Fruit fly (Drosophila melanogaster): ENCODE data around the gene CG17329.

CG17329 gene

DNA sequence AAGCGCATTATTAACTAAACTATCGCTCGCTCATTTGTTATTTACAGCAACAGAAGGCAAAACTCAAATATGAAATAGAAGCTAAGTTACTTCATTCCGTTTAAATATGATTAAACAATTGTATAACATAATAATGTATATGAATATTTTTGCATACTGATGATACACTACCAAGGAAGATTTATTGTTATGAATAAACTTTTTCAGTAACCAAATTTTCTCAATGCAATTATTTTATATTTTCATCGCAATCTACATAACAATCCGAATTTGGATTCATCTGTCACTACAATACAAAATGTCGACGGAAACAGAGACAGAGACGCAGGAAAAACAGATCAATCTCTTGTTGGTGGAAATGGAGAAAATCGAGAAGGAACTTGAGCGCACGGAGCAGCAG is at the start of gene CG17329:
Gene CG17329 (plus strand): TSS at position 301 of the 400 bp plus-strand sequence.
- TF ChIP-seq woc (GFP tag; optimal IDR thresholded peaks at IDR 0.05) = no peak
- TF ChIP-seq Hr78 (GFP tag; optimal IDR thresholded peaks at IDR 0.05) = no peak
- TF ChIP-seq Mio (GFP tag; optimal IDR thresholded peaks at IDR 0.05) = no peak
- no peak for TF ChIP-seq pan (optimal IDR thresholded peaks at IDR 0.05)
- no peak for TF ChIP-seq OdsH (GFP tag; optimal IDR thresholded peaks at IDR 0.05)
- TF ChIP-seq dsf (GFP tag; optimal IDR thresholded peaks at IDR 0.05; ENCODE audit: borderline replicate concordance) = no peak
- no peak for TF ChIP-seq ey (GFP tag; optimal IDR thresholded peaks at IDR 0.05)
- TF ChIP-seq foxo (GFP tag; optimal IDR thresholded peaks at IDR 0.05) = no peak
- no peak for TF ChIP-seq tai (GFP tag; optimal IDR thresholded peaks at IDR 0.05)
- no peak for TF ChIP-seq dmrt93B (GFP tag; optimal IDR thresholded peaks at IDR 0.05)
- TF ChIP-seq Jra (GFP tag; optimal IDR thresholded peaks at IDR 0.05) = no peak
- TF ChIP-seq sv (GFP tag; optimal IDR thresholded peaks at IDR 0.05) = no peak

DNA sequence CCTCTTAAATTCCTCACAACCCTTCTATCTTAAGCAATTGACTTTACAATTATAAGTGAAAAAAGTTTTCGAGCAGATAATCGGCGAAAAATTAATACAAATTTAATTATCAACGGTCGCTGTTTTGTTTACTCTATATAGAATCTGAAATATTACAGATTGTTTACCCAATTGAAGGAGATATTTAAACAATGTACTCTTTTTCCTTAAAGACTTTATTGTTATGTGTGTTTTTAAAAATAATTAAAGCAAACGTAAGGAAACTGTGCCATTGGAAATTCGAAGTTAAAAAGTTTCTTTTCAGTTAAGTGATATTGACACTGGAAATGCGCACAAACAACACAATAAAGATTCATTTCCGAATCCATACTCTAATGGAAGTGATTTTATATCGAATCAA is 49.4 kb upstream of the CG17329 start, which contains the start of gene CG42818:
Gene CG42818 (plus strand): TSS at position 301 of the 400 bp plus-strand sequence.
- TF ChIP-seq Jra (GFP tag; optimal IDR thresholded peaks at IDR 0.05) = no peak
- no peak for TF ChIP-seq Hr78 (GFP tag; optimal IDR thresholded peaks at IDR 0.05)
- no peak for TF ChIP-seq psq (GFP tag; optimal IDR thresholded peaks at IDR 0.05)
- no peak for TF ChIP-seq br (GFP tag; optimal IDR thresholded peaks at IDR 0.05)
- TF ChIP-seq ey (GFP tag; optimal IDR thresholded peaks at IDR 0.05) = no peak
- TF ChIP-seq Myc (optimal IDR thresholded peaks at IDR 0.05) = no peak
- TF ChIP-seq Mio (GFP tag; optimal IDR thresholded peaks at IDR 0.05) = no peak
- TF ChIP-seq pan (optimal IDR thresholded peaks at IDR 0.05) = no peak
- no peak for TF ChIP-seq Abd-B (GFP tag; optimal IDR thresholded peaks at IDR 0.05)
- no peak for TF ChIP-seq CG9705 (GFP tag; optimal IDR thresholded peaks at IDR 0.05)
- TF ChIP-seq lola (GFP tag; optimal IDR thresholded peaks at IDR 0.05) = no peak
- no peak for TF ChIP-seq CG32264 (GFP tag; optimal IDR thresholded peaks at IDR 0.05)
- no peak for TF ChIP-seq jim (GFP tag; optimal IDR thresholded peaks at IDR 0.05)
- TF ChIP-seq Hr83 (GFP tag; optimal IDR thresholded peaks at IDR 0.05; ENCODE audit: poor library complexity, severe bottlenecking) = no peak
- TF ChIP-seq sv (GFP tag; optimal IDR thresholded peaks at IDR 0.05) = no peak
- no peak for TF ChIP-seq fru (GFP tag; optimal IDR thresholded peaks at IDR 0.05)

DNA sequence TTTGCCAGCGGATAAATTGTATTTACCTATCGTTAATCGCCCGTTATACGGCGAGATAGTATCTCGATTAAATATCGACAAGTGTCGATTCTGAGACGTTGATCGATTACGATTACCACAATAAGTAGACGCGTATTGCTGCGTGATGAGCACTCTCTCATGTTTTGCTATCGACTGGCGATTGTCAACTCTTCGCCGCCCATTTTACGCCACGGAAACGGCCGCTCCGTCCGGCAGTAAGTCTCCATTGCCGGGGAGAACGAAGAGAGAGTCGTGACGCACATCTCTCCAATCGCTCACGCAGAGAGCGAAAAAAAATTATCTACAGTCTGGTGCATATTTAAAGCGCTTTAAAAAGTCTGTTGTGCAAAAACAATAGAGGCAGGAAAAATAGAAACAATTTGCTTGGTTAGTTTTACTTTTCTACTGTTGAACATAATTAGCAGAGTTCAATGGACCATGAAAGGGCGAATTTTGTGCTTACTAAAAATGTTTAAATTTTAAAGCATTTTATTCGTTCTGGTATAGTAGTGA is 39.4 kb upstream of the CG17329 start, which contains the start of gene CG46309:
Gene CG46309 (minus strand): TSS at position 191 of the 534 bp plus-strand sequence.
- TF ChIP-seq Mio (GFP tag; optimal IDR thresholded peaks at IDR 0.05) (no peak), Vsx2 (GFP tag; optimal IDR thresholded peaks at IDR 0.05; ENCODE audit: partially characterized antibody) (no peak), psq (GFP tag; optimal IDR thresholded peaks at IDR 0.05) (peak; percentile 31), rgr (GFP tag; optimal IDR thresholded peaks at IDR 0.05) (peak; percentile 40), Dfd (GFP tag; optimal IDR thresholded peaks at IDR 0.05) (no peak), jim (GFP tag; optimal IDR thresholded peaks at IDR 0.05) (no peak), pan (optimal IDR thresholded peaks at IDR 0.05) (no peak), Dif (GFP tag; optimal IDR thresholded peaks at IDR 0.05; ENCODE audit: partially characterized antibody) (peak; percentile 82), woc (GFP tag; optimal IDR thresholded peaks at IDR 0.05) (peak; percentile 42), Hr83 (GFP tag; optimal IDR thresholded peaks at IDR 0.05; ENCODE audit: poor library complexity, severe bottlenecking) (no peak), Rel (GFP tag; optimal IDR thresholded peaks at IDR 0.05) (no peak), Rel (tag; optimal IDR thresholded peaks at IDR 0.05) (no peak), CrebA (GFP tag; optimal IDR thresholded peaks at IDR 0.05; ENCODE audit: borderline replicate concordance) (no peak), dl (GFP tag; optimal IDR thresholded peaks at IDR 0.05; ENCODE audit: insufficient read depth in 1 of 2, partially characterized antibody in 2 of 2) (peak; percentile 43 to 77), HLH106 (tag; optimal IDR thresholded peaks at IDR 0.05) (no peak), OdsH (GFP tag; optimal IDR thresholded peaks at IDR 0.05) (peak; percentile 33), tai (GFP tag; optimal IDR thresholded peaks at IDR 0.05) (no peak), CG9705 (GFP tag; optimal IDR thresholded peaks at IDR 0.05) (no peak), usp (GFP tag; optimal IDR thresholded peaks at IDR 0.05) (no peak), GATAd (GFP tag; optimal IDR thresholded peaks at IDR 0.05) (no peak), fru (GFP tag; optimal IDR thresholded peaks at IDR 0.05) (peak; percentile 85), sv (GFP tag; optimal IDR thresholded peaks at IDR 0.05) (peak; percentile 19), foxo (GFP tag; optimal IDR thresholded peaks at IDR 0.05) (peak in 1 of 2 experiments; percentile 49), Myc (optimal IDR thresholded peaks at IDR 0.05) (no peak), br (GFP tag; optimal IDR thresholded peaks at IDR 0.05) (peak; percentile 49), lola (GFP tag; optimal IDR thresholded peaks at IDR 0.05) (no peak), dsf (GFP tag; optimal IDR thresholded peaks at IDR 0.05; ENCODE audit: borderline replicate concordance) (no peak), CG32264 (GFP tag; optimal IDR thresholded peaks at IDR 0.05) (no peak), Jra (GFP tag; optimal IDR thresholded peaks at IDR 0.05) (no peak), Hnf4 (GFP tag; optimal IDR thresholded peaks at IDR 0.05) (peak; percentile 23), Sp1 (GFP tag; optimal IDR thresholded peaks at IDR 0.05) (no peak), dmrt93B (GFP tag; optimal IDR thresholded peaks at IDR 0.05) (no peak), Hr78 (GFP tag; optimal IDR thresholded peaks at IDR 0.05) (no peak), N (GFP tag; optimal IDR thresholded peaks at IDR 0.05) (no peak), ey (GFP tag; optimal IDR thresholded peaks at IDR 0.05) (peak; percentile 60), sage (GFP tag; optimal IDR thresholded peaks at IDR 0.05) (no peak), h (GFP tag; optimal IDR thresholded peaks at IDR 0.05) (peak; percentile 54), brk (GFP tag; optimal IDR thresholded peaks at IDR 0.05) (no peak), Abd-B (GFP tag; optimal IDR thresholded peaks at IDR 0.05) (no peak)

All from whole organism, wandering third instar larva.